Fruit fly (Drosophila melanogaster): ENCODE data around the gene Tsp5D.

The Tsp5D gene

dm6 chrX:6029015-6029414, 45.6 kb downstream of the Tsp5D start:
- TF ChIP-seq dmrt93B (GFP tag; optimal IDR thresholded peaks at IDR 0.05), result no peak
- no peak for TF ChIP-seq foxo (GFP tag; optimal IDR thresholded peaks at IDR 0.05)
- TF ChIP-seq fru (GFP tag; optimal IDR thresholded peaks at IDR 0.05), result no peak
- TF ChIP-seq jim (GFP tag; optimal IDR thresholded peaks at IDR 0.05), result no peak
- TF ChIP-seq Myc (optimal IDR thresholded peaks at IDR 0.05), result no peak
- no peak for TF ChIP-seq Dif (GFP tag; optimal IDR thresholded peaks at IDR 0.05; ENCODE audit: partially characterized antibody)
- TF ChIP-seq OdsH (GFP tag; optimal IDR thresholded peaks at IDR 0.05), result no peak
- TF ChIP-seq lola (GFP tag; optimal IDR thresholded peaks at IDR 0.05), result no peak
- TF ChIP-seq CG9705 (GFP tag; optimal IDR thresholded peaks at IDR 0.05), result no peak
- TF ChIP-seq Hnf4 (GFP tag; optimal IDR thresholded peaks at IDR 0.05), result no peak
- TF ChIP-seq Vsx2 (GFP tag; optimal IDR thresholded peaks at IDR 0.05; ENCODE audit: partially characterized antibody), result no peak
- TF ChIP-seq Abd-B (GFP tag; optimal IDR thresholded peaks at IDR 0.05), result no peak
- TF ChIP-seq h (GFP tag; optimal IDR thresholded peaks at IDR 0.05), result no peak
- no peak for TF ChIP-seq psq (GFP tag; optimal IDR thresholded peaks at IDR 0.05)
- no peak for TF ChIP-seq Jra (GFP tag; optimal IDR thresholded peaks at IDR 0.05)
- no peak for TF ChIP-seq HLH106 (tag; optimal IDR thresholded peaks at IDR 0.05)

dm6 chrX:6027846-6028245, 46.8 kb downstream of the Tsp5D start:
- TF ChIP-seq dmrt93B (GFP tag; optimal IDR thresholded peaks at IDR 0.05), result no peak
- no peak for TF ChIP-seq brk (GFP tag; optimal IDR thresholded peaks at IDR 0.05)
- TF ChIP-seq usp (GFP tag; optimal IDR thresholded peaks at IDR 0.05), result no peak
- no peak for TF ChIP-seq jim (GFP tag; optimal IDR thresholded peaks at IDR 0.05)
- TF ChIP-seq psq (GFP tag; optimal IDR thresholded peaks at IDR 0.05), result no peak
- TF ChIP-seq Rel (GFP tag; optimal IDR thresholded peaks at IDR 0.05), result no peak
- no peak for TF ChIP-seq Rel (tag; optimal IDR thresholded peaks at IDR 0.05)
- TF ChIP-seq CG32264 (GFP tag; optimal IDR thresholded peaks at IDR 0.05), result no peak
- peak; percentile 25 for TF ChIP-seq tai (GFP tag; optimal IDR thresholded peaks at IDR 0.05)
- no peak for TF ChIP-seq sage (GFP tag; optimal IDR thresholded peaks at IDR 0.05)
- no peak for TF ChIP-seq Sp1 (GFP tag; optimal IDR thresholded peaks at IDR 0.05)
- no peak for TF ChIP-seq Myc (optimal IDR thresholded peaks at IDR 0.05)
- TF ChIP-seq CrebA (GFP tag; optimal IDR thresholded peaks at IDR 0.05; ENCODE audit: borderline replicate concordance), result no peak
- TF ChIP-seq Abd-B (GFP tag; optimal IDR thresholded peaks at IDR 0.05), result no peak
- peak; percentile 3 for TF ChIP-seq OdsH (GFP tag; optimal IDR thresholded peaks at IDR 0.05)
- TF ChIP-seq ey (GFP tag; optimal IDR thresholded peaks at IDR 0.05), result peak; percentile 5
- no peak for TF ChIP-seq Jra (GFP tag; optimal IDR thresholded peaks at IDR 0.05)
- no peak for TF ChIP-seq Dif (GFP tag; optimal IDR thresholded peaks at IDR 0.05; ENCODE audit: partially characterized antibody)
- TF ChIP-seq Hr83 (GFP tag; optimal IDR thresholded peaks at IDR 0.05; ENCODE audit: poor library complexity, severe bottlenecking), result no peak
- TF ChIP-seq Dfd (GFP tag; optimal IDR thresholded peaks at IDR 0.05), result no peak
- no peak for TF ChIP-seq Hnf4 (GFP tag; optimal IDR thresholded peaks at IDR 0.05)
- no peak for TF ChIP-seq CG9705 (GFP tag; optimal IDR thresholded peaks at IDR 0.05)
- TF ChIP-seq fru (GFP tag; optimal IDR thresholded peaks at IDR 0.05), result peak; percentile 36
- no peak for TF ChIP-seq N (GFP tag; optimal IDR thresholded peaks at IDR 0.05)
- TF ChIP-seq dsf (GFP tag; optimal IDR thresholded peaks at IDR 0.05; ENCODE audit: borderline replicate concordance), result no peak
- TF ChIP-seq GATAd (GFP tag; optimal IDR thresholded peaks at IDR 0.05), result no peak
- TF ChIP-seq woc (GFP tag; optimal IDR thresholded peaks at IDR 0.05), result no peak
- TF ChIP-seq Mio (GFP tag; optimal IDR thresholded peaks at IDR 0.05), result no peak
- peak; percentile 56 for TF ChIP-seq HLH106 (tag; optimal IDR thresholded peaks at IDR 0.05)
- TF ChIP-seq sv (GFP tag; optimal IDR thresholded peaks at IDR 0.05), result no peak
- no peak for TF ChIP-seq Vsx2 (GFP tag; optimal IDR thresholded peaks at IDR 0.05; ENCODE audit: partially characterized antibody)
- no peak for TF ChIP-seq Hr78 (GFP tag; optimal IDR thresholded peaks at IDR 0.05)
- no peak for TF ChIP-seq lola (GFP tag; optimal IDR thresholded peaks at IDR 0.05)
- no peak for TF ChIP-seq br (GFP tag; optimal IDR thresholded peaks at IDR 0.05)
- TF ChIP-seq h (GFP tag; optimal IDR thresholded peaks at IDR 0.05), result peak; percentile 10
- TF ChIP-seq pan (optimal IDR thresholded peaks at IDR 0.05), result no peak
- peak in 1 of 2 experiments; percentile 32 for TF ChIP-seq foxo (GFP tag; optimal IDR thresholded peaks at IDR 0.05)
- no peak for TF ChIP-seq dl (GFP tag; optimal IDR thresholded peaks at IDR 0.05; ENCODE audit: insufficient read depth in 1 of 2, partially characterized antibody in 2 of 2)
- peak; percentile 18 for TF ChIP-seq rgr (GFP tag; optimal IDR thresholded peaks at IDR 0.05)

All from whole organism, wandering third instar larva.